Fruit fly (Drosophila melanogaster) whole organism, wandering third instar larva: ENCODE results near the gene CG31793.
A peak's percentile ranks its signal among the peaks of the same experiment; 100 is the strongest.

Source experiments
- Abd-B ChIP-seq: fragments of >200 bp; optimal IDR thresholded peaks from 2 replicates; lab custom pipeline; 2017; ENCODE audit warnings: missing biosample characterization, missing genetic modification characterization
- CG32264 ChIP-seq: fragments of 200-800 bp; sonication (Bioruptor generic); optimal IDR thresholded peaks from 2 replicates; lab custom pipeline; 2016; ENCODE audit warnings: missing biosample characterization, missing genetic modification characterization
- CG9705 ChIP-seq: fragments of 200-800 bp; sonication (Bioruptor generic); optimal IDR thresholded peaks from 2 replicates; lab custom pipeline; 2018; ENCODE audit warnings: missing biosample characterization, mild to moderate bottlenecking, missing genetic modification characterization
- CrebA ChIP-seq: fragments of 200-800 bp; sonication (Bioruptor generic); optimal IDR thresholded peaks from 2 replicates; lab custom pipeline; 2016; ENCODE audit warnings: missing biosample characterization, mild to moderate bottlenecking, missing genetic modification characterization, borderline replicate concordance
- Dfd ChIP-seq: fragments of >200 bp; optimal IDR thresholded peaks from 2 replicates; lab custom pipeline; 2017; ENCODE audit warnings: missing biosample characterization, missing genetic modification characterization
- Dif ChIP-seq: fragments of 200-275, 200-300 bp; sonication (Bioruptor generic); optimal IDR thresholded peaks from 2 replicates; lab custom pipeline; 2018; ENCODE audit warnings: missing biosample characterization, missing genetic modification characterization; ENCODE audit not compliant: partially characterized antibody
- GATAd ChIP-seq: sonication (Bioruptor generic); optimal IDR thresholded peaks from 2 replicates; lab custom pipeline; 2016; ENCODE audit warnings: missing biosample characterization, missing genetic modification characterization
- HLH106 ChIP-seq: fragments of 200-800 bp; optimal IDR thresholded peaks from 3 replicates; lab custom pipeline; 2019; ENCODE audit warnings: missing biosample characterization, mild to moderate bottlenecking, missing genetic modification characterization, moderate library complexity
- Hnf4 ChIP-seq: fragments of 200-800 bp; sonication (Bioruptor generic); optimal IDR thresholded peaks from 2 replicates; lab custom pipeline; 2016; ENCODE audit warnings: missing biosample characterization, mild to moderate bottlenecking, missing genetic modification characterization
- Hr78 ChIP-seq: fragments of >200 bp; optimal IDR thresholded peaks from 2 replicates; lab custom pipeline; 2017; ENCODE audit warnings: missing biosample characterization, missing genetic modification characterization
- Hr83 ChIP-seq: fragments of 200-300 bp; sonication (Bioruptor generic); optimal IDR thresholded peaks from 2 replicates; lab custom pipeline; 2016; ENCODE audit warnings: missing biosample characterization, mild to moderate bottlenecking, missing genetic modification characterization, moderate library complexity; ENCODE audit not compliant: poor library complexity, severe bottlenecking
- Jra ChIP-seq: sonication (Bioruptor generic); optimal IDR thresholded peaks from 2 replicates; lab custom pipeline; 2016; ENCODE audit warnings: missing biosample characterization, missing genetic modification characterization
- Mio ChIP-seq: sonication (Bioruptor generic); optimal IDR thresholded peaks from 2 replicates; lab custom pipeline; 2016; ENCODE audit warnings: missing biosample characterization, missing genetic modification characterization
- Myc ChIP-seq: fragments of >200 bp; optimal IDR thresholded peaks from 2 replicates; lab custom pipeline; 2017
- N ChIP-seq: fragments of >200 bp; optimal IDR thresholded peaks from 2 replicates; lab custom pipeline; 2018; ENCODE audit warnings: missing biosample characterization, missing external identifiers, missing genetic modification characterization
- OdsH ChIP-seq: fragments of 200-800 bp; sonication (Bioruptor generic); optimal IDR thresholded peaks from 2 replicates; lab custom pipeline; 2016; ENCODE audit warnings: missing biosample characterization, mild to moderate bottlenecking, missing genetic modification characterization
- Rel ChIP-seq, 2 experiments: fragments of 200-800 bp; sonication (Bioruptor generic) in 1 of 2; optimal IDR thresholded peaks; 2 replicates in 1 of 2; 3 replicates in 1 of 2; lab custom pipeline; 2016 to 2019; ENCODE audit warnings: mild to moderate bottlenecking in 2 of 2, missing biosample characterization in 2 of 2, missing genetic modification characterization in 2 of 2, moderate library complexity in 1 of 2
- Sp1 ChIP-seq: fragments of 200-800 bp; sonication (Bioruptor generic); optimal IDR thresholded peaks from 3 replicates; lab custom pipeline; 2019; ENCODE audit warnings: missing biosample characterization, mild to moderate bottlenecking, missing genetic modification characterization, moderate library complexity
- Vsx2 ChIP-seq: fragments of 200-300, 225-300 bp; sonication (Bioruptor generic); optimal IDR thresholded peaks from 2 replicates; lab custom pipeline; 2018; ENCODE audit warnings: missing biosample characterization, missing genetic modification characterization; ENCODE audit not compliant: partially characterized antibody
- br ChIP-seq: fragments of 200-800 bp; sonication (Bioruptor generic); optimal IDR thresholded peaks from 2 replicates; lab custom pipeline; 2016; ENCODE audit warnings: missing biosample characterization, missing genetic modification characterization
- brk ChIP-seq: fragments of 200-800 bp; sonication (Bioruptor generic); optimal IDR thresholded peaks from 2 replicates; lab custom pipeline; 2016; ENCODE audit warnings: missing biosample characterization, mild to moderate bottlenecking, missing genetic modification characterization
- dl ChIP-seq, 2 experiments: fragments of 175-275, 200-275 bp in 1 of 2; fragments of 200-275 bp in 1 of 2; sonication (Bioruptor generic); optimal IDR thresholded peaks; lab custom pipeline; 2018; ENCODE audit warnings: mild to moderate bottlenecking in 2 of 2, missing biosample characterization in 2 of 2, missing genetic modification characterization in 2 of 2, moderate library complexity in 2 of 2; ENCODE audit not compliant: partially characterized antibody in 2 of 2, insufficient read depth in 1 of 2
- dmrt93B ChIP-seq: fragments of 200-800 bp; sonication (Bioruptor generic); optimal IDR thresholded peaks from 2 replicates; lab custom pipeline; 2018; ENCODE audit warnings: missing biosample characterization, mild to moderate bottlenecking, missing genetic modification characterization
- dsf ChIP-seq: sonication (Bioruptor generic); optimal IDR thresholded peaks from 2 replicates; lab custom pipeline; 2016; ENCODE audit warnings: missing biosample characterization, missing genetic modification characterization, borderline replicate concordance
- ey ChIP-seq: fragments of 200-800 bp; sonication (Bioruptor generic); optimal IDR thresholded peaks from 2 replicates; lab custom pipeline; 2016; ENCODE audit warnings: missing biosample characterization, missing genetic modification characterization
- foxo ChIP-seq, 2 experiments: fragments of 200-800 bp; sonication (Bioruptor generic); optimal IDR thresholded peaks; 2 replicates in 1 of 2; 3 replicates in 1 of 2; lab custom pipeline; 2016 to 2017; ENCODE audit warnings: missing biosample characterization in 2 of 2, missing genetic modification characterization in 2 of 2
- fru ChIP-seq: fragments of 200-800 bp; sonication (Bioruptor generic); optimal IDR thresholded peaks from 3 replicates; lab custom pipeline; 2016; ENCODE audit warnings: missing biosample characterization, mild to moderate bottlenecking, missing genetic modification characterization
- h ChIP-seq: fragments of 200-800 bp; sonication (Bioruptor generic); optimal IDR thresholded peaks from 3 replicates; lab custom pipeline; 2016; ENCODE audit warnings: missing biosample characterization, mild to moderate bottlenecking, missing genetic modification characterization
- jim ChIP-seq: fragments of 175-275, 200-325 bp; sonication (Bioruptor generic); optimal IDR thresholded peaks from 2 replicates; lab custom pipeline; 2016; ENCODE audit warnings: missing biosample characterization, mild to moderate bottlenecking, missing genetic modification characterization
- lola ChIP-seq: fragments of >200 bp; optimal IDR thresholded peaks from 2 replicates; lab custom pipeline; 2017; ENCODE audit warnings: missing biosample characterization, missing genetic modification characterization
- pan ChIP-seq: fragments of >200 bp; optimal IDR thresholded peaks from 2 replicates; lab custom pipeline; 2017
- psq ChIP-seq: fragments of 200-800 bp; sonication (Bioruptor generic); optimal IDR thresholded peaks from 3 replicates; lab custom pipeline; 2017; ENCODE audit warnings: missing biosample characterization, mild to moderate bottlenecking, missing genetic modification characterization, moderate library complexity
- rgr ChIP-seq: fragments of 200-800 bp; sonication (Bioruptor generic); optimal IDR thresholded peaks from 3 replicates; lab custom pipeline; 2016; ENCODE audit warnings: missing biosample characterization, mild to moderate bottlenecking, missing genetic modification characterization
- sage ChIP-seq: fragments of 200-800 bp; sonication (Bioruptor generic); optimal IDR thresholded peaks from 2 replicates; lab custom pipeline; 2016; ENCODE audit warnings: missing biosample characterization, mild to moderate bottlenecking, missing genetic modification characterization
- sv ChIP-seq: fragments of 200-800 bp; sonication (Bioruptor generic); optimal IDR thresholded peaks from 3 replicates; lab custom pipeline; 2016; ENCODE audit warnings: missing biosample characterization, missing genetic modification characterization
- tai ChIP-seq: sonication (Bioruptor generic); optimal IDR thresholded peaks from 2 replicates; lab custom pipeline; 2016; ENCODE audit warnings: missing biosample characterization, missing genetic modification characterization
- usp ChIP-seq: fragments of >200 bp; optimal IDR thresholded peaks from 2 replicates; lab custom pipeline; 2017; ENCODE audit warnings: missing biosample characterization, missing genetic modification characterization
- woc ChIP-seq: sonication (Bioruptor generic); optimal IDR thresholded peaks from 2 replicates; lab custom pipeline; 2016; ENCODE audit warnings: missing biosample characterization, mild to moderate bottlenecking, missing genetic modification characterization

CG31793 gene

DNA sequence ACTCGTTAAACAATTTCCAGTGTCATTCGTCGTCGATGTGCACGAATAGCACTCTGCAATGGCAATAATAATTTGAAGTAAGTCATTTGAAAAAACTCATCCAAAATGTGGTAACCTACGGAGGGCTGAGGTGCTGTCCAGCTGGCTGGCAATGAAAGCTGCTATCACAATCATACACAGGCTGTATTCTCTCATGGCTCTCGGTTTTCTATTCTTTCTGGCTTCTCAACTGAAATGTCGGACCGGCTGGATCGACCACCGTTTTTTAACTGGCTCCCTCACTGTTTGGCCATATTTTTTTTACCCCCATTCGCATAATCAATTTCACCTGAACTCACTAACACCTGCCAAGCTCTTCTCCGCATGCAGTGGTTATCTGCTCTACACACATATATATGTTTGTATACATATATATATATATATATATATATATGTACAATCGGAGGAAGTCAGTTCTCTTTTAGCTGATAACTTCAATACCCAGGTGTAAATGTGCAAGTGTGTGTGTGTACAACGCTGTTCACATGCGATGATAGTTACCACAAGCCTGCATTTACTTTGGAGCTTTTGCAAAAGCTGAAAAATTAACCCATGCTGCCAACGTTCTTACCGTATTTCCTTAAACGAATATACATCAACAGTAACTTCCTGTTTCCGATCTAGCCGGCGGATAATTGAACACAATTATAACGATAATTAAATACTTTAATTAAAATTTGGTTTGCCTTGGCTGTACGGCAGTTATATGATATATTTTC lies 7.3 kb upstream of the CG31793 start, which contains the start of gene CG10650:
Gene CG10650, minus strand, starts transcription at position 275 of the 758 bp plus-strand sequence.
- TF ChIP-seq OdsH (GFP tag; lab: Kevin White, UChicago) (no peak), h (GFP tag; lab: Kevin White, UChicago) (peak; percentile 20)

DNA sequence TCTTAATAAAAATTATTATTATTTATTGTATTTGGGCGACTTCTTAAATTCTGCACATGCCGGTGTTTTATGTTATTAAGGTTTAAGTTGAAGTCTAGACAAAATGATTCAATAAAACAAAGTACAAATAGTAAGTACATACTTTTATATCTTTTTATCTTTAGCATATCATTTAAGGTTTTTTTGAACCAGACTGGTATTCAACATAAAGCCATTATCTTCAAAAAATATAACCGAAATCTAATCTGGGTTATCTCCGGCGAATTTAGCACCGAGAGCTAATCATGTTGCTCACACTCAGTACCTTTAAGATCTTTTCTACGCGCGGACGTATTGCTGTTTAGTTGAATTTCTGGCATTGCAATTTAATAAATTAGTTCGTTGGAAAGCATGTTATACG lies 6.0 kb upstream of the CG31793 start, which contains the start of gene CG31792:
Gene CG31792, plus strand, starts transcription at position 301 of the 400 bp plus-strand sequence.
- TF ChIP-seq Hnf4 (no peak), dl (GFP tag; optimal IDR thresholded peaks at IDR 0.05; lab: Kevin White, UChicago; ENCODE audit: insufficient read depth in 1 of 2, partially characterized antibody in 2 of 2) (no peak), Vsx2 (GFP tag; lab: Kevin White, UChicago) (no peak)

DNA sequence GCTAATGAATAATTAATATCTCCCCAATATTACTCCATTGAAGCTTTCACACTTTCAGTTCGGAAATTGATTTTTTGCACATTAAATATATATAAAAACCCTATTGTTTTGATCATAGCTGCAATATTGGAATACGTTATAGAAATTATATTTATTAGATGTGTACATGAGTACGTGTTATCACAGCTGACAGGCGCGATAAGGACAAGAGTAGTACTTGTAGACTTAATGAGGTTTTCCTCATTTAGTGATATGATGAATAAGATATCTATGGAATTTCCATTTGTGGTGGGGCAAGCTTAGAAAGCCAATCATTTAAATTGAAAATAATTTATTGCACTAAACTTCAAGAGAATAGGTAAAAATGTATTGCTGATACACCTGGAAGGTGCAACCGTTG lies 699 bp upstream of the CG31793 start:
- no peak for TF ChIP-seq h (GFP tag; lab: Kevin White, UChicago)
- TF ChIP-seq br (GFP tag; lab: Kevin White, UChicago): no peak
- TF ChIP-seq Dfd (GFP tag; lab: Kevin White, UChicago): no peak
- TF ChIP-seq Hnf4: no peak
- TF ChIP-seq dmrt93B (GFP tag; lab: Kevin White, UChicago): no peak
- TF ChIP-seq OdsH (GFP tag; lab: Kevin White, UChicago): no peak
- no peak for TF ChIP-seq Vsx2 (GFP tag; lab: Kevin White, UChicago)
- no peak for TF ChIP-seq tai
- TF ChIP-seq, all 38 proteins: peak for 0

DNA sequence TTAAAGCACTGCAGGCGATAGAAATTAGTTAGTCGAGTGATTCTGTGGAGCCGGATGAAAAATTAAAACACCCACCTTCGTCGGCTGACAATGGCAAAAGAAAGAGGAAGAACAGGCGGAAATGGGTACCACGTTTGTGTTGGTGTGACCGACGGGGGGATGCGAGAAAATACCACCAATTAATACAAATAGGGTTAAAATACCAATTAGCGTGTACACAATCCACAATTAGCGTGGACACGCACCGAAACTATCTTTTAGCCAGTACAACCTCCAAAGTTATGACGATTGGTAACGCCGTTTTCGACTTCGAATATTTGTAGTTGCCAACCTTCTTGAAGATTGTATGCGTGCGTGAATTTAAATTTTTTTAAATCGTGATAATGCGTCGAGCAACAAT lies 6.0 kb downstream of the CG31793 start, which contains the start of gene RpL30:
Gene RpL30, minus strand, starts transcription at position 177 of the 400 bp plus-strand sequence.
- TF ChIP-seq Sp1 (peak; percentile 92), Hr83 (peak; percentile 85), Jra (peak; percentile 71), foxo (GFP tag; optimal IDR thresholded peaks at IDR 0.05; lab: Kevin White, UChicago) (peak; percentile 46 to 79), br (GFP tag; lab: Kevin White, UChicago) (peak; percentile 90), fru (GFP tag; lab: Kevin White, UChicago) (peak; percentile 81), Abd-B (GFP tag; lab: Kevin White, UChicago) (no peak), OdsH (GFP tag; lab: Kevin White, UChicago) (peak; percentile 82), dl (GFP tag; optimal IDR thresholded peaks at IDR 0.05; lab: Kevin White, UChicago; ENCODE audit: insufficient read depth in 1 of 2, partially characterized antibody in 2 of 2) (no peak), pan (lab: Kevin White, UChicago) (no peak), tai (no peak), Mio (GFP tag; lab: Kevin White, UChicago) (peak; percentile 71), sage (GFP tag; lab: Kevin White, UChicago) (peak; percentile 33), Rel (GFP tag; optimal IDR thresholded peaks at IDR 0.05; lab: Kevin White, UChicago) (no peak), Rel (tag; optimal IDR thresholded peaks at IDR 0.05; lab: Kevin White, UChicago) (peak; percentile 78), sv (peak; percentile 88), h (GFP tag; lab: Kevin White, UChicago) (peak; percentile 90), lola (GFP tag; lab: Kevin White, UChicago) (no peak), dsf (GFP tag; lab: Kevin White, UChicago) (peak; percentile 22), usp (GFP tag; lab: Kevin White, UChicago) (no peak), GATAd (GFP tag; lab: Kevin White, UChicago) (no peak), ey (GFP tag; lab: Kevin White, UChicago) (peak; percentile 54), N (GFP tag; lab: Kevin White, UChicago) (no peak), jim (no peak), dmrt93B (GFP tag; lab: Kevin White, UChicago) (peak; percentile 87), Dfd (GFP tag; lab: Kevin White, UChicago) (no peak), woc (GFP tag; lab: Kevin White, UChicago) (peak; percentile 51), Myc (lab: Kevin White, UChicago) (peak; percentile 97), Dif (GFP tag; lab: Kevin White, UChicago) (peak; percentile 49), CG9705 (GFP tag; lab: Kevin White, UChicago) (peak; percentile 87), CG32264 (peak; percentile 68), psq (GFP tag; lab: Kevin White, UChicago) (peak; percentile 56), CrebA (no peak), Hr78 (no peak), Hnf4 (peak; percentile 81), rgr (GFP tag; lab: Kevin White, UChicago) (peak; percentile 94), HLH106 (tag; lab: Kevin White, UChicago) (peak; percentile 78), Vsx2 (GFP tag; lab: Kevin White, UChicago) (no peak), brk (GFP tag; lab: Kevin White, UChicago) (no peak)
